Fruit fly (Drosophila melanogaster) Kc167 (cell line): ENCODE results near the gene CG42249.

Experiments
- Myc ChIP-seq: fragments of >200 bp; optimal IDR thresholded peaks from 2 replicates; lab custom pipeline; 2017; ENCODE audit warnings: missing external identifiers
- Sin3A ChIP-seq: fragments of >200 bp; optimal IDR thresholded peaks from 2 replicates; lab custom pipeline; 2018; ENCODE audit warnings: missing external identifiers
- h ChIP-seq: fragments of >200 bp; optimal IDR thresholded peaks from 3 replicates; lab custom pipeline; 2018; ENCODE audit warnings: missing external identifiers
- insv ChIP-seq: fragments of >200 bp; optimal IDR thresholded peaks from 3 replicates; lab custom pipeline; 2018; ENCODE audit warnings: missing external identifiers
- psq ChIP-seq: fragments of >200 bp; optimal IDR thresholded peaks from 2 replicates; lab custom pipeline; 2017; ENCODE audit warnings: missing external identifiers
- ttk ChIP-seq: sonication (Bioruptor generic); optimal IDR thresholded peaks from 2 replicates; lab custom pipeline; 2017; ENCODE audit warnings: missing external identifiers

dm6 chrX:11128828-11129227, 32.8 kb downstream of the CG42249 start, which contains the start of gene SrpRalpha:
- TF ChIP-seq ttk (no peak), h (lab: Kevin White, UChicago) (no peak), psq (no peak), Myc (lab: Kevin White, UChicago) (no peak), Sin3A (no peak), insv (lab: Kevin White, UChicago) (no peak)
